Fruit fly (Drosophila melanogaster): ENCODE results near the gene CG17839.

- TF ChIP-seq kay (GFP tag; ENCODE audit: borderline replicate concordance) (no peak), CG7101 (tag; optimal IDR thresholded peaks at IDR 0.05) (peak; percentile 54), CG33017 (tag; optimal IDR thresholded peaks at IDR 0.05) (peak; percentile 66)
These were observed 20.0 kb upstream of the CG17839 start for dm6 chr3L:14784949-14785408.

Data from whole organism, adult.